Worm (Caenorhabditis elegans) whole organism, midembryonic: Measurements from ENCODE around the gene F46F3.3.

Experiments used
- T22C8.4 ChIP-seq: fragments of 200-800 bp; sonication (Bioruptor generic); IDR thresholded peaks from 2 replicates; pipeline ENCODE4 v1.3.6; 2022; ENCODE audit warnings: missing genetic modification characterization, missing compliant biosample characterization
- cog-1 ChIP-seq: sonication (generic microtip); optimal IDR thresholded peaks from 2 replicates; lab custom pipeline; 2016; ENCODE audit warnings: missing genetic modification characterization, missing compliant biosample characterization
- flt-1 ChIP-seq: fragments of 200-800 bp; sonication (Bioruptor generic); IDR thresholded peaks from 2 replicates; pipeline ENCODE4 v1.3.6; 2022; ENCODE audit warnings: missing genetic modification characterization, missing compliant biosample characterization
- klf-2 ChIP-seq: fragments of 200-800 bp; sonication (Bioruptor generic); conservative IDR thresholded peaks from 2 replicates; pipeline ENCODE4 v1.3.6; 2022; ENCODE audit warnings: missing genetic modification reagents, missing genetic modification characterization, missing compliant biosample characterization
- med-1 ChIP-seq: sonication (generic microtip); optimal IDR thresholded peaks from 2 replicates; lab custom pipeline; 2017; ENCODE audit warnings: missing genetic modification characterization, mild to moderate bottlenecking, missing compliant biosample characterization, antibody characterized with exemption, missing genetic modification reagents; ENCODE audit not compliant: insufficient read depth
- ref-1 ChIP-seq: fragments of 200-800 bp; sonication (Bioruptor generic); conservative IDR thresholded peaks from 2 replicates; pipeline ENCODE4 v1.3.6; 2022; ENCODE audit warnings: missing genetic modification reagents, missing genetic modification characterization, missing compliant biosample characterization
- tab-1 ChIP-seq: fragments of 200-800 bp; sonication (Bioruptor generic); IDR thresholded peaks from 2 replicates; pipeline ENCODE4 v1.3.6; 2022; ENCODE audit warnings: missing genetic modification characterization, missing compliant biosample characterization
- ztf-23 ChIP-seq: fragments of 200-800 bp; sonication (Bioruptor generic); IDR thresholded peaks from 2 replicates; pipeline ENCODE4 v1.3.6; 2022; ENCODE audit warnings: missing genetic modification reagents, missing genetic modification characterization, missing compliant biosample characterization
- ztf-29 ChIP-seq: fragments of 200-800 bp; sonication (Bioruptor generic); IDR thresholded peaks from 2 replicates; pipeline ENCODE4 v1.3.6; 2022; ENCODE audit warnings: missing genetic modification reagents, missing genetic modification characterization, missing compliant biosample characterization

Gene F46F3.3

ce11 chrV:11638634-11639117 lies 28.6 kb upstream of the F46F3.3 start:
- TF ChIP-seq ztf-29 (GFP tag; lab: Robert Waterston, UW) (no peak), ztf-23 (GFP tag; lab: Robert Waterston, UW) (0 out of 2 replicates have a peak, but pooled peaks have one; percentile 27)

ce11 chrV:11641298-11641787 lies 25.9 kb upstream of the F46F3.3 start:
- no peak for TF ChIP-seq T22C8.4 (GFP tag; lab: Robert Waterston, UW)

- TF ChIP-seq ref-1 (GFP tag; lab: Robert Waterston, UW) (peak; percentile 57; the same call in 1 of the 2 replicates), tab-1 (GFP tag; lab: Robert Waterston, UW) (no peak), T22C8.4 (GFP tag; lab: Robert Waterston, UW) (peak; percentile 76), cog-1 (tag; lab: Kevin White, UChicago) (peak; percentile 11), ztf-23 (GFP tag; lab: Robert Waterston, UW) (peak; percentile 69; the same call in 1 of the 2 replicates), med-1 (GFP tag; lab: Kevin White, UChicago) (no peak)
Measured at ce11 chrV:11644166-11644565, 23.1 kb upstream of the F46F3.3 start, which contains the start of gene bir-1. bir-1 (plus strand) TSS chrV:11644477.

- TF ChIP-seq flt-1 (GFP tag; lab: Robert Waterston, UW) (no peak), ztf-23 (GFP tag; lab: Robert Waterston, UW) (no peak), ref-1 (GFP tag; lab: Robert Waterston, UW) (no peak), cog-1 (tag; lab: Kevin White, UChicago) (no peak), med-1 (GFP tag; lab: Kevin White, UChicago) (no peak), ztf-29 (GFP tag; lab: Robert Waterston, UW) (no peak), T22C8.4 (GFP tag; lab: Robert Waterston, UW) (no peak), klf-2 (no peak), tab-1 (GFP tag; lab: Robert Waterston, UW) (no peak)
Measured at ce11 chrV:11645244-11645643, 22.0 kb upstream of the F46F3.3 start, which contains the start of gene skp-1. skp-1 (plus strand) TSS chrV:11645481.

ce11 chrV:11647821-11648220 lies 19.5 kb upstream of the F46F3.3 start:
- TF ChIP-seq ref-1 (GFP tag; lab: Robert Waterston, UW) (no peak), ztf-23 (GFP tag; lab: Robert Waterston, UW) (no peak), klf-2 (no peak), flt-1 (GFP tag; lab: Robert Waterston, UW) (no peak), cog-1 (tag; lab: Kevin White, UChicago) (no peak), tab-1 (GFP tag; lab: Robert Waterston, UW) (no peak), T22C8.4 (GFP tag; lab: Robert Waterston, UW) (no peak), med-1 (GFP tag; lab: Kevin White, UChicago) (no peak), ztf-29 (GFP tag; lab: Robert Waterston, UW) (no peak)

- TF ChIP-seq ztf-29 (GFP tag; lab: Robert Waterston, UW) (no peak), ztf-23 (GFP tag; lab: Robert Waterston, UW) (no peak), klf-2 (no peak), flt-1 (GFP tag; lab: Robert Waterston, UW) (no peak), ref-1 (GFP tag; lab: Robert Waterston, UW) (no peak)
Measured at ce11 chrV:11648435-11648834, 18.8 kb upstream of the F46F3.3 start.

ce11 chrV:11649254-11649653 lies 18.0 kb upstream of the F46F3.3 start:
- TF ChIP-seq klf-2 (no peak), ztf-23 (GFP tag; lab: Robert Waterston, UW) (no peak), flt-1 (GFP tag; lab: Robert Waterston, UW) (no peak), med-1 (GFP tag; lab: Kevin White, UChicago) (no peak), cog-1 (tag; lab: Kevin White, UChicago) (no peak), tab-1 (GFP tag; lab: Robert Waterston, UW) (no peak), T22C8.4 (GFP tag; lab: Robert Waterston, UW) (no peak), ref-1 (GFP tag; lab: Robert Waterston, UW) (no peak), ztf-29 (GFP tag; lab: Robert Waterston, UW) (no peak)

ce11 chrV:11650720-11651119 lies 16.6 kb upstream of the F46F3.3 start, which contains the start of gene zip-10:
zip-10 (minus strand) TSS chrV:11650762.
- TF ChIP-seq ztf-29 (GFP tag; lab: Robert Waterston, UW), result no peak
- no peak for TF ChIP-seq tab-1 (GFP tag; lab: Robert Waterston, UW)
- TF ChIP-seq klf-2, result no peak
- no peak for TF ChIP-seq ztf-23 (GFP tag; lab: Robert Waterston, UW)
- no peak for TF ChIP-seq T22C8.4 (GFP tag; lab: Robert Waterston, UW)
- no peak for TF ChIP-seq flt-1 (GFP tag; lab: Robert Waterston, UW)
- TF ChIP-seq ref-1 (GFP tag; lab: Robert Waterston, UW), result no peak
- TF ChIP-seq med-1 (GFP tag; lab: Kevin White, UChicago), result no peak
- no peak for TF ChIP-seq cog-1 (tag; lab: Kevin White, UChicago)

ce11 chrV:11653095-11653494 lies 14.2 kb upstream of the F46F3.3 start:
- TF ChIP-seq flt-1 (GFP tag; lab: Robert Waterston, UW) (no peak), cog-1 (tag; lab: Kevin White, UChicago) (no peak), klf-2 (no peak), ztf-29 (GFP tag; lab: Robert Waterston, UW) (no peak), med-1 (GFP tag; lab: Kevin White, UChicago) (no peak), tab-1 (GFP tag; lab: Robert Waterston, UW) (no peak), T22C8.4 (GFP tag; lab: Robert Waterston, UW) (no peak), ref-1 (GFP tag; lab: Robert Waterston, UW) (no peak)

ce11 chrV:11656469-11656868 lies 10.8 kb upstream of the F46F3.3 start:
- TF ChIP-seq T22C8.4 (GFP tag; lab: Robert Waterston, UW) (no peak), ztf-29 (GFP tag; lab: Robert Waterston, UW) (no peak), flt-1 (GFP tag; lab: Robert Waterston, UW) (no peak), med-1 (GFP tag; lab: Kevin White, UChicago) (no peak), tab-1 (GFP tag; lab: Robert Waterston, UW) (no peak), ztf-23 (GFP tag; lab: Robert Waterston, UW) (no peak), cog-1 (tag; lab: Kevin White, UChicago) (no peak), ref-1 (GFP tag; lab: Robert Waterston, UW) (no peak), klf-2 (no peak)
